Fruit fly (Drosophila melanogaster) whole organism, embryonic: ENCODE data around the gene Dis3l2.
A peak's percentile ranks its signal among the peaks of the same experiment; 100 is the strongest.

ENCODE experiments used
- Abd-B ChIP-seq: fragments of 200-800 bp; sonication (Bioruptor generic); optimal IDR thresholded peaks from 2 replicates; lab custom pipeline; 2018; ENCODE audit warnings: missing biosample characterization, mild to moderate bottlenecking, missing genetic modification characterization, moderate library complexity
- CG1024 ChIP-seq: fragments of 200-800 bp; sonication (Bioruptor generic); IDR thresholded peaks from 2 replicates; pipeline ENCODE4 v1.3.6; 2022; ENCODE audit warnings: missing biosample characterization, missing genetic modification characterization
- CG10274 ChIP-seq: fragments of 200-800 bp; sonication (Bioruptor generic); optimal IDR thresholded peaks from 3 replicates; lab custom pipeline; 2017; ENCODE audit warnings: missing biosample characterization, mild to moderate bottlenecking, missing genetic modification characterization
- CG10543 ChIP-seq: fragments of 200-800 bp; sonication (Bioruptor generic); optimal IDR thresholded peaks from 3 replicates; lab custom pipeline; 2017; ENCODE audit warnings: missing biosample characterization, mild to moderate bottlenecking, missing genetic modification characterization, moderate library complexity
- CG11093 ChIP-seq: fragments of 200-800 bp; sonication (Bioruptor generic); IDR thresholded peaks from 3 replicates; pipeline ENCODE4 v1.3.6; 2022; ENCODE audit warnings: missing biosample characterization, missing genetic modification characterization
- CG11696 ChIP-seq: fragments of 200-800 bp; sonication (Bioruptor generic); IDR thresholded peaks from 2 replicates; pipeline ENCODE4 v1.3.6; 2022; ENCODE audit warnings: missing biosample characterization, missing genetic modification characterization
- CG14050 ChIP-seq: fragments of 200-800 bp; sonication (Bioruptor generic); IDR thresholded peaks from 3 replicates; pipeline ENCODE4 v1.3.6; 2022; ENCODE audit warnings: missing biosample characterization, missing genetic modification characterization
- CG14965 ChIP-seq: fragments of 200-800 bp; sonication (Bioruptor generic); optimal IDR thresholded peaks from 2 replicates; lab custom pipeline; 2016; ENCODE audit warnings: missing biosample characterization, missing genetic modification characterization, borderline replicate concordance
- CG15696 ChIP-seq: fragments of 200-800 bp; sonication (Bioruptor generic); optimal IDR thresholded peaks from 2 replicates; lab custom pipeline; 2019; ENCODE audit warnings: missing biosample characterization, mild to moderate bottlenecking, missing genetic modification characterization, moderate library complexity
- CG16815 ChIP-seq: fragments of 200-800 bp; sonication (Bioruptor generic); optimal IDR thresholded peaks from 3 replicates; lab custom pipeline; 2017; ENCODE audit warnings: missing biosample characterization, mild to moderate bottlenecking, missing genetic modification characterization
- CG2120 ChIP-seq: fragments of 200-800 bp; sonication (Bioruptor generic); optimal IDR thresholded peaks from 3 replicates; lab custom pipeline; 2016; ENCODE audit warnings: missing biosample characterization, missing genetic modification characterization
- CG2129 ChIP-seq: fragments of 200-800 bp; sonication (Bioruptor generic); IDR thresholded peaks from 2 replicates; pipeline ENCODE4 v1.3.6; 2022; ENCODE audit warnings: missing biosample characterization, missing genetic modification characterization; ENCODE audit not compliant: partially characterized antibody
- CG30403 ChIP-seq: fragments of 200-800 bp; sonication (Bioruptor generic); optimal IDR thresholded peaks from 3 replicates; lab custom pipeline; 2016; ENCODE audit warnings: missing biosample characterization, missing genetic modification characterization
- CG33213 ChIP-seq: fragments of 200-800 bp; sonication (Bioruptor generic); optimal IDR thresholded peaks from 3 replicates; lab custom pipeline; 2016; ENCODE audit warnings: missing biosample characterization, missing genetic modification characterization
- CG43689 ChIP-seq: fragments of 200-800 bp; sonication (Bioruptor generic); IDR thresholded peaks from 2 replicates; pipeline ENCODE4 v1.3.6; 2022; ENCODE audit warnings: missing biosample characterization, missing genetic modification characterization
- CG4404 ChIP-seq: fragments of 200-800 bp; sonication (Bioruptor generic); IDR thresholded peaks from 2 replicates; pipeline ENCODE4 v1.3.6; 2022; ENCODE audit warnings: missing biosample characterization, missing genetic modification characterization
- CG6854 ChIP-seq: fragments of 200-800 bp; sonication (Bioruptor generic); optimal IDR thresholded peaks from 3 replicates; lab custom pipeline; 2017; ENCODE audit warnings: missing biosample characterization, mild to moderate bottlenecking, missing genetic modification characterization
- CG7928 ChIP-seq: fragments of 200-800 bp; sonication (Bioruptor generic); optimal IDR thresholded peaks from 2 replicates; lab custom pipeline; 2017; ENCODE audit warnings: missing biosample characterization, mild to moderate bottlenecking, missing genetic modification characterization
- CG8359 ChIP-seq: fragments of 200-800 bp; sonication (Bioruptor generic); optimal IDR thresholded peaks from 2 replicates; lab custom pipeline; 2017; ENCODE audit warnings: missing biosample characterization, mild to moderate bottlenecking, missing genetic modification characterization, borderline replicate concordance
- CG8924 ChIP-seq: fragments of 200-800 bp; optimal IDR thresholded peaks from 3 replicates; lab custom pipeline; 2019; ENCODE audit warnings: missing biosample characterization, mild to moderate bottlenecking, missing genetic modification characterization, moderate library complexity
- CG9876 ChIP-seq: fragments of 200-800 bp; sonication (Bioruptor generic); optimal IDR thresholded peaks from 2 replicates; lab custom pipeline; 2016; ENCODE audit warnings: missing biosample characterization, missing genetic modification characterization
- D ChIP-seq, 2 experiments: fragments of 200-800 bp in 1 of 2; fragments of >200 bp in 1 of 2; sonication (Bioruptor generic) in 1 of 2; optimal IDR thresholded peaks; 2 replicates in 1 of 2; 3 replicates in 1 of 2; lab custom pipeline; 2017; ENCODE audit warnings: mild to moderate bottlenecking in 1 of 2, missing biosample characterization in 1 of 2, missing genetic modification characterization in 1 of 2, missing genetic modification reagents in 1 of 2
- Dek ChIP-seq: fragments of 200-800 bp; sonication (Bioruptor generic); optimal IDR thresholded peaks from 3 replicates; lab custom pipeline; 2019; ENCODE audit warnings: missing biosample characterization, mild to moderate bottlenecking, missing genetic modification characterization, moderate library complexity
- Hmx ChIP-seq: fragments of 200-800 bp; sonication (Bioruptor generic); optimal IDR thresholded peaks from 2 replicates; lab custom pipeline; 2016; ENCODE audit warnings: missing biosample characterization, missing genetic modification characterization
- MESR4 ChIP-seq: fragments of 200-800 bp; sonication (Bioruptor generic); optimal IDR thresholded peaks from 2 replicates; lab custom pipeline; 2018; ENCODE audit warnings: missing biosample characterization, mild to moderate bottlenecking, missing genetic modification characterization, moderate library complexity
- Opbp ChIP-seq: fragments of 200-800 bp; sonication (Bioruptor generic); IDR thresholded peaks from 3 replicates; pipeline ENCODE4 v1.3.6; 2022; ENCODE audit warnings: missing biosample characterization, missing genetic modification characterization; ENCODE audit not compliant: partially characterized antibody
- Rfx ChIP-seq: fragments of 200-800 bp; sonication (Bioruptor generic); IDR thresholded peaks from 2 replicates; pipeline ENCODE4 v1.3.6; 2022; ENCODE audit warnings: missing biosample characterization, missing genetic modification characterization
- Side ChIP-seq: fragments of 200-800 bp; sonication (Bioruptor generic); optimal IDR thresholded peaks from 2 replicates; lab custom pipeline; 2016; ENCODE audit warnings: missing biosample characterization, missing genetic modification characterization
- Taf1 ChIP-seq: fragments of 200-800 bp; sonication (Bioruptor generic); IDR thresholded peaks from 2 replicates; pipeline ENCODE4 v1.3.6; 2022; ENCODE audit warnings: missing biosample characterization, missing genetic modification characterization
- ato ChIP-seq: fragments of 200-800 bp; sonication (Bioruptor generic); IDR thresholded peaks from 2 replicates; pipeline ENCODE4 v1.3.6; 2022; ENCODE audit warnings: missing biosample characterization, missing genetic modification characterization; ENCODE audit not compliant: partially characterized antibody
- cato ChIP-seq: fragments of 200-800 bp; sonication (Bioruptor generic); optimal IDR thresholded peaks from 2 replicates; lab custom pipeline; 2016; ENCODE audit warnings: missing biosample characterization, missing genetic modification characterization, borderline replicate concordance
- caup ChIP-seq: fragments of 200-800 bp; sonication (Bioruptor generic); optimal IDR thresholded peaks from 3 replicates; lab custom pipeline; 2017; ENCODE audit warnings: missing biosample characterization, mild to moderate bottlenecking, missing genetic modification characterization, moderate library complexity; ENCODE audit not compliant: severe bottlenecking
- chn ChIP-seq: fragments of 200-800 bp; sonication (Bioruptor generic); optimal IDR thresholded peaks from 2 replicates; lab custom pipeline; 2016; ENCODE audit warnings: missing biosample characterization, missing genetic modification characterization
- dati ChIP-seq: fragments of 200-800 bp; sonication (Bioruptor generic); IDR thresholded peaks from 2 replicates; pipeline ENCODE4 v1.3.6; 2022; ENCODE audit warnings: missing biosample characterization, missing genetic modification characterization
- disco-r ChIP-seq: fragments of 200-800 bp; sonication (Bioruptor generic); optimal IDR thresholded peaks from 2 replicates; lab custom pipeline; 2016; ENCODE audit warnings: missing biosample characterization, missing genetic modification characterization
- grau ChIP-seq: fragments of 200-800 bp; optimal IDR thresholded peaks from 3 replicates; lab custom pipeline; 2019; ENCODE audit warnings: missing biosample characterization, mild to moderate bottlenecking, missing genetic modification characterization, moderate library complexity
- grn ChIP-seq: fragments of 200-800 bp; sonication (Bioruptor generic); optimal IDR thresholded peaks from 3 replicates; lab custom pipeline; 2017; ENCODE audit warnings: missing biosample characterization, missing genetic modification characterization
- ham ChIP-seq: fragments of 200-800 bp; sonication (Bioruptor generic); IDR thresholded peaks from 2 replicates; pipeline ENCODE4 v1.3.6; 2022; ENCODE audit warnings: missing biosample characterization, missing genetic modification characterization
- ken ChIP-seq: fragments of 200-800 bp; sonication (Bioruptor generic); IDR thresholded peaks from 3 replicates; pipeline ENCODE4 v1.3.6; 2022; ENCODE audit warnings: missing biosample characterization, missing genetic modification characterization
- oc ChIP-seq: fragments of 200-800 bp; sonication (Bioruptor generic); optimal IDR thresholded peaks from 2 replicates; lab custom pipeline; 2018; ENCODE audit warnings: missing biosample characterization, mild to moderate bottlenecking, missing genetic modification characterization, moderate library complexity
- pfk ChIP-seq: fragments of 200-800 bp; sonication (Bioruptor generic); optimal IDR thresholded peaks from 2 replicates; lab custom pipeline; 2018; ENCODE audit warnings: missing biosample characterization, mild to moderate bottlenecking, missing genetic modification characterization, moderate library complexity
- pros ChIP-seq: fragments of 200-800 bp; sonication (Bioruptor generic); optimal IDR thresholded peaks from 3 replicates; lab custom pipeline; 2019; ENCODE audit warnings: missing biosample characterization, mild to moderate bottlenecking, missing genetic modification characterization, moderate library complexity
- rib ChIP-seq: fragments of 200-800 bp; sonication (Bioruptor generic); IDR thresholded peaks from 2 replicates; pipeline ENCODE4 v1.3.6; 2022; ENCODE audit warnings: missing biosample characterization, missing genetic modification characterization
- sr ChIP-seq: fragments of 200-800 bp; sonication (Bioruptor generic); IDR thresholded peaks from 3 replicates; pipeline ENCODE4 v1.3.6; 2022; ENCODE audit warnings: missing biosample characterization, missing genetic modification characterization
- unc-4 ChIP-seq: fragments of 200-800 bp; sonication (Bioruptor generic); IDR thresholded peaks from 2 replicates; pipeline ENCODE4 v1.3.6; 2022; ENCODE audit warnings: missing biosample characterization, missing genetic modification characterization; ENCODE audit not compliant: partially characterized antibody
- vnd ChIP-seq: fragments of 200-800 bp; sonication (Bioruptor generic); IDR thresholded peaks from 3 replicates; pipeline ENCODE4 v1.3.6; 2022; ENCODE audit warnings: missing biosample characterization, missing genetic modification characterization; ENCODE audit not compliant: partially characterized antibody
- zf30C ChIP-seq: fragments of 200-800 bp; sonication (Bioruptor generic); optimal IDR thresholded peaks from 3 replicates; lab custom pipeline; 2018; ENCODE audit warnings: missing biosample characterization, mild to moderate bottlenecking, missing genetic modification characterization
- zfh1 ChIP-seq: fragments of 200-800 bp; sonication (Bioruptor generic); IDR thresholded peaks from 3 replicates; pipeline ENCODE4 v1.3.6; 2022; ENCODE audit warnings: missing biosample characterization, missing genetic modification characterization

The Dis3l2 gene

DNA sequence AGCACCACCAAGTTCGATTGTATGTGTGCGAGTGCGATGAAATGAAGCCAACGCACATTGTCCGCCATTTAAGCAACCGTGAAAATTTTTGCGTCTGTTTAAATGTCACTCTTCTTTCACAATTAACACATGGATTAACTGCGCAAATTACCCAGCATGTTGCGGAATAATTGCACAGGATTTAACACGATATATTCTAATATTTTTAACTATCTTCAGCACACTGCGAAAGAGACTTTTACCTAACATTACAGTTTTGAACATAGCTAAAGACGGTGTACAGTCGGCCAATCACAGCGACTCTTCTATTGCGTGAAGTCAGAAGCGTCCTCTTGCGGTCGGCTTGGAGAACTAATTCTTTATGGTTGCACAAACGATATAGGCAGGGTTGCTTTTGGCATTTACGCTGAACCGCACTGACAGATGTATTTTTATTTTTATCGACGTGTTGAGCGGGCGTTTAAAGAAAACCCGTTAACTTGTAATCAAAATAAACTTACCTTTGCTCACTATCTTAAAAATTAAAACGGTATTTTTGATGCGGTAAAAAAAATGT, 34.2 kb downstream of the Dis3l2 start (continued):
- no peak for TF ChIP-seq cato (GFP tag; lab: Kevin White, UChicago)
- TF ChIP-seq Hmx = no peak
- TF ChIP-seq pros (GFP tag; lab: Kevin White, UChicago) = no peak
- TF ChIP-seq CG2129 = no peak
- TF ChIP-seq CG11093 (GFP tag; lab: Robert Waterston, UW) = no peak
- peak; percentile 44 for TF ChIP-seq CG9876
- no peak for TF ChIP-seq CG10543 (GFP tag; lab: Kevin White, UChicago)
- TF ChIP-seq zfh1 (GFP tag; lab: Robert Waterston, UW) = peak; percentile 66; the same call in 2 of the 3 replicates
- no peak for TF ChIP-seq dati (GFP tag; lab: Robert Waterston, UW)
- peak; percentile 52; the same call in 1 of the 2 replicates for TF ChIP-seq rib (GFP tag; lab: Robert Waterston, UW)
- TF ChIP-seq CG8924 (tag; lab: Kevin White, UChicago) = no peak
- TF ChIP-seq CG10274 (GFP tag; lab: Kevin White, UChicago) = no peak
- TF ChIP-seq Side (GFP tag; lab: Kevin White, UChicago) = peak; percentile 54
- TF ChIP-seq ken (GFP tag; lab: Robert Waterston, UW) = peak; percentile 47; the same call in 1 of the 3 replicates
- no peak for TF ChIP-seq ham (GFP tag; lab: Robert Waterston, UW)
- TF ChIP-seq Abd-B (GFP tag; lab: Kevin White, UChicago) = no peak
- no peak for TF ChIP-seq caup
- peak; percentile 60 for TF ChIP-seq CG7928 (GFP tag; lab: Kevin White, UChicago)
- TF ChIP-seq CG8359 (GFP tag; lab: Kevin White, UChicago) = no peak
- no peak for TF ChIP-seq grau (tag; lab: Kevin White, UChicago)
- no peak for TF ChIP-seq oc (tag; lab: Kevin White, UChicago)
- peak; percentile 78; the same call in 1 of the 2 replicates for TF ChIP-seq Rfx (GFP tag; lab: Robert Waterston, UW)
- TF ChIP-seq CG11696 (GFP tag; lab: Robert Waterston, UW) = no peak
- TF ChIP-seq ato (GFP tag; lab: Robert Waterston, UW) = peak; percentile 73
- TF ChIP-seq sr = no peak
- TF ChIP-seq vnd = no peak; the same call in 2 of the 3 replicates
- TF ChIP-seq disco-r = no peak
- no peak for TF ChIP-seq CG15696 (tag; lab: Kevin White, UChicago)
- TF ChIP-seq CG2120 (GFP tag; lab: Kevin White, UChicago) = peak; percentile 53
- peak; percentile 18 for TF ChIP-seq chn (GFP tag; lab: Kevin White, UChicago)
- TF ChIP-seq pfk (GFP tag; lab: Kevin White, UChicago) = peak; percentile 48
- TF ChIP-seq D (optimal IDR thresholded peaks at IDR 0.05; lab: Kevin White, UChicago) = no peak
- TF ChIP-seq D (GFP tag; optimal IDR thresholded peaks at IDR 0.05; lab: Kevin White, UChicago) = no peak
- no peak for TF ChIP-seq CG4404 (GFP tag; lab: Robert Waterston, UW)
- TF ChIP-seq Taf1 (GFP tag; lab: Robert Waterston, UW) = no peak
- TF ChIP-seq unc-4 (GFP tag; lab: Robert Waterston, UW) = peak; percentile 54
- TF ChIP-seq CG30403 (GFP tag; lab: Kevin White, UChicago) = peak; percentile 46
- TF ChIP-seq CG16815 (GFP tag; lab: Kevin White, UChicago) = no peak
- no peak for TF ChIP-seq grn
- TF ChIP-seq CG33213 (GFP tag; lab: Kevin White, UChicago) = peak; percentile 89
- no peak for TF ChIP-seq CG43689 (GFP tag; lab: Robert Waterston, UW)
- TF ChIP-seq CG14050 (GFP tag; lab: Robert Waterston, UW) = no peak; the same call in 2 of the 3 replicates
- TF ChIP-seq CG1024 (GFP tag; lab: Robert Waterston, UW) = no peak
- no peak for TF ChIP-seq CG14965 (GFP tag; lab: Kevin White, UChicago)
- no peak for TF ChIP-seq zf30C
- TF ChIP-seq MESR4 (GFP tag; lab: Kevin White, UChicago) = peak; percentile 99
- TF ChIP-seq Dek = no peak
- no peak for TF ChIP-seq CG6854 (GFP tag; lab: Kevin White, UChicago)
- peak; percentile 69 for TF ChIP-seq Opbp
